Worm (Caenorhabditis elegans) whole organism, L3 larva: Measurements from ENCODE around the gene F59C12.4.

ENCODE experiments used
- lin-39 ChIP-seq: fragments of 150-350 bp; optimal IDR thresholded peaks from 2 replicates; lab custom pipeline; 2018; ENCODE audit warnings: missing biosample characterization, missing genetic modification reagents, missing genetic modification characterization
- nfya-1 ChIP-seq: sonication (generic microtip); optimal IDR thresholded peaks from 2 replicates; lab custom pipeline; 2017; ENCODE audit warnings: missing genetic modification characterization, mild to moderate bottlenecking, missing compliant biosample characterization, antibody characterized with exemption, moderate library complexity; ENCODE audit not compliant: insufficient read depth
- nhr-76 ChIP-seq: fragments of 150-350 bp; sonication (generic microtip); optimal IDR thresholded peaks from 5 replicates; lab custom pipeline; 2014; ENCODE audit warnings: missing biosample characterization, missing genetic modification characterization
- pha-4 ChIP-seq: fragments of 150-350 bp; optimal IDR thresholded peaks from 2 replicates; lab custom pipeline; 2014; ENCODE audit warnings: missing biosample characterization, missing genetic modification reagents, missing genetic modification characterization
- unc-62 ChIP-seq: fragments of 150-350 bp; sonication (generic microtip); optimal IDR thresholded peaks from 4 replicates; lab custom pipeline; 2014; ENCODE audit warnings: missing biosample characterization, missing genetic modification reagents, missing genetic modification characterization

- TF ChIP-seq pha-4 (tag; lab: Kevin White, UChicago) (no peak), unc-62 (no peak), nfya-1 (tag; lab: Kevin White, UChicago) (no peak), nhr-76 (tag; lab: Kevin White, UChicago) (no peak), lin-39 (tag; lab: Kevin White, UChicago) (no peak)
These were observed 37.7 kb downstream of the F59C12.4 start for ce11 chrX:16564515-16565285.
